Worm (Caenorhabditis elegans) whole organism, L3 larva: ENCODE results near the gene srh-233.
A peak's percentile ranks its signal among the peaks of the same experiment; 100 is the strongest.

Experiments
- ZK546.5 ChIP-seq: sonication (generic microtip); optimal IDR thresholded peaks from 2 replicates; lab custom pipeline; 2017; ENCODE audit warnings: missing biosample characterization, missing genetic modification characterization
- aly-2 ChIP-seq: fragments of 150-350 bp; optimal IDR thresholded peaks from 2 replicates; lab custom pipeline; 2014; ENCODE audit warnings: missing biosample characterization, missing genetic modification characterization
- ceh-16 ChIP-seq: sonication (generic microtip); optimal IDR thresholded peaks from 2 replicates; lab custom pipeline; 2017; ENCODE audit warnings: missing biosample characterization, missing genetic modification characterization
- ceh-28 ChIP-seq: fragments of 150-350 bp; optimal IDR thresholded peaks from 2 replicates; lab custom pipeline; 2014; ENCODE audit warnings: missing biosample characterization, missing genetic modification reagents, missing genetic modification characterization
- ceh-82 ChIP-seq: fragments of 150-350 bp; optimal IDR thresholded peaks from 2 replicates; lab custom pipeline; 2014; ENCODE audit warnings: missing biosample characterization, missing genetic modification characterization
- daf-12 ChIP-seq: fragments of 150-350 bp; optimal IDR thresholded peaks from 2 replicates; lab custom pipeline; 2014; ENCODE audit warnings: missing biosample characterization, missing genetic modification reagents, missing genetic modification characterization
- egl-27 ChIP-seq: sonication (generic microtip); optimal IDR thresholded peaks from 4 replicates; lab custom pipeline; 2017; ENCODE audit warnings: missing biosample characterization, missing genetic modification reagents, missing genetic modification characterization
- egl-5 ChIP-seq: fragments of 150-350 bp; optimal IDR thresholded peaks from 2 replicates; lab custom pipeline; 2017; ENCODE audit warnings: missing biosample characterization, missing genetic modification reagents, missing genetic modification characterization, inconsistent platforms
- elt-1 ChIP-seq: fragments of 150-350 bp; optimal IDR thresholded peaks from 2 replicates; lab custom pipeline; 2014; ENCODE audit warnings: missing biosample characterization, missing genetic modification characterization
- elt-2 ChIP-seq: sonication (generic microtip); optimal IDR thresholded peaks from 2 replicates; lab custom pipeline; 2016; ENCODE audit warnings: missing genetic modification reagents, mild to moderate bottlenecking, missing genetic modification characterization, missing compliant biosample characterization
- elt-3 ChIP-seq, 3 experiments: fragments of 150-350 bp in 1 of 3; sonication (generic microtip) in 2 of 3; optimal IDR thresholded peaks; 2 replicates in 2 of 3; 4 replicates in 1 of 3; lab custom pipeline; 2014 to 2017; ENCODE audit warnings: missing biosample characterization in 3 of 3, missing genetic modification characterization in 3 of 3
- eor-1 ChIP-seq, 2 experiments: fragments of 150-350 bp; optimal IDR thresholded peaks; 2 replicates each; lab custom pipeline; 2014 to 2018; ENCODE audit warnings: missing biosample characterization in 2 of 2, missing genetic modification characterization in 2 of 2
- fkh-10 ChIP-seq: sonication (generic microtip); optimal IDR thresholded peaks from 2 replicates; lab custom pipeline; 2017; ENCODE audit warnings: missing biosample characterization, missing genetic modification reagents, missing genetic modification characterization
- fkh-2 ChIP-seq: fragments of 150-350 bp; optimal IDR thresholded peaks from 2 replicates; lab custom pipeline; 2014; ENCODE audit warnings: missing biosample characterization, missing genetic modification reagents, missing genetic modification characterization
- fos-1 ChIP-seq: fragments of 150-350 bp; optimal IDR thresholded peaks from 2 replicates; lab custom pipeline; 2014; ENCODE audit warnings: missing biosample characterization, missing genetic modification characterization
- lin-15B ChIP-seq: fragments of 150-350 bp; optimal IDR thresholded peaks from 2 replicates; lab custom pipeline; 2014; ENCODE audit warnings: missing biosample characterization, missing genetic modification characterization
- lin-39 ChIP-seq: fragments of 150-350 bp; optimal IDR thresholded peaks from 2 replicates; lab custom pipeline; 2018; ENCODE audit warnings: missing biosample characterization, missing genetic modification reagents, missing genetic modification characterization
- lsy-12 ChIP-seq: sonication (generic microtip); optimal IDR thresholded peaks from 2 replicates; lab custom pipeline; 2016; ENCODE audit warnings: mild to moderate bottlenecking, missing genetic modification characterization, missing compliant biosample characterization
- mdl-1 ChIP-seq: fragments of 150-350 bp; optimal IDR thresholded peaks from 2 replicates; lab custom pipeline; 2014; ENCODE audit warnings: missing biosample characterization, missing genetic modification characterization
- mml-1 ChIP-seq: fragments of 150-350 bp; sonication (generic microtip); optimal IDR thresholded peaks from 3 replicates; lab custom pipeline; 2014; ENCODE audit warnings: missing biosample characterization, missing genetic modification characterization
- nfya-1 ChIP-seq: sonication (generic microtip); optimal IDR thresholded peaks from 2 replicates; lab custom pipeline; 2017; ENCODE audit warnings: missing genetic modification characterization, mild to moderate bottlenecking, missing compliant biosample characterization, antibody characterized with exemption, moderate library complexity; ENCODE audit not compliant: insufficient read depth
- nhr-11 ChIP-seq: fragments of 150-350 bp; optimal IDR thresholded peaks from 2 replicates; lab custom pipeline; 2014; ENCODE audit warnings: missing biosample characterization, missing genetic modification characterization
- nhr-12 ChIP-seq: fragments of 150-350 bp; optimal IDR thresholded peaks from 2 replicates; lab custom pipeline; 2014; ENCODE audit warnings: missing biosample characterization, missing genetic modification characterization
- nhr-23 ChIP-seq: fragments of 150-350 bp; optimal IDR thresholded peaks from 2 replicates; lab custom pipeline; 2014; ENCODE audit warnings: missing biosample characterization, missing genetic modification reagents, missing genetic modification characterization
- nhr-237 ChIP-seq: fragments of 150-350 bp; optimal IDR thresholded peaks from 2 replicates; lab custom pipeline; 2014; ENCODE audit warnings: missing biosample characterization, missing genetic modification characterization
- nhr-25 ChIP-seq: sonication (generic microtip); optimal IDR thresholded peaks from 2 replicates; lab custom pipeline; 2017; ENCODE audit warnings: missing biosample characterization, missing genetic modification characterization
- nhr-28 ChIP-seq: fragments of 150-350 bp; optimal IDR thresholded peaks from 2 replicates; lab custom pipeline; 2014; ENCODE audit warnings: missing biosample characterization, missing genetic modification characterization
- nhr-43 ChIP-seq: sonication (generic microtip); optimal IDR thresholded peaks from 2 replicates; lab custom pipeline; 2016; ENCODE audit warnings: mild to moderate bottlenecking, missing genetic modification characterization, missing compliant biosample characterization; ENCODE audit not compliant: poor library complexity, severe bottlenecking
- nhr-76 ChIP-seq: fragments of 150-350 bp; sonication (generic microtip); optimal IDR thresholded peaks from 5 replicates; lab custom pipeline; 2014; ENCODE audit warnings: missing biosample characterization, missing genetic modification characterization
- nhr-77 ChIP-seq: fragments of 150-350 bp; optimal IDR thresholded peaks from 2 replicates; lab custom pipeline; 2014; ENCODE audit warnings: missing biosample characterization, missing genetic modification characterization
- pha-4 ChIP-seq: fragments of 150-350 bp; optimal IDR thresholded peaks from 2 replicates; lab custom pipeline; 2014; ENCODE audit warnings: missing biosample characterization, missing genetic modification reagents, missing genetic modification characterization
- pqm-1 ChIP-seq: fragments of 150-350 bp; optimal IDR thresholded peaks from 2 replicates; lab custom pipeline; 2017; ENCODE audit warnings: missing biosample characterization, missing genetic modification characterization, inconsistent platforms
- skn-1 ChIP-seq: fragments of 150-350 bp; optimal IDR thresholded peaks from 2 replicates; lab custom pipeline; 2014; ENCODE audit warnings: missing biosample characterization, missing genetic modification characterization
- snpc-4 ChIP-seq: fragments of 150-350 bp; optimal IDR thresholded peaks from 2 replicates; lab custom pipeline; 2014; ENCODE audit warnings: missing biosample characterization, missing genetic modification characterization
- tbx-2 ChIP-seq: sonication (generic microtip); optimal IDR thresholded peaks from 2 replicates; lab custom pipeline; 2016; ENCODE audit warnings: mild to moderate bottlenecking, missing genetic modification characterization, missing compliant biosample characterization
- unc-39 ChIP-seq: sonication (generic microtip); optimal IDR thresholded peaks from 4 replicates; lab custom pipeline; 2017; ENCODE audit warnings: missing biosample characterization, missing genetic modification characterization
- unc-62 ChIP-seq: fragments of 150-350 bp; sonication (generic microtip); optimal IDR thresholded peaks from 4 replicates; lab custom pipeline; 2014; ENCODE audit warnings: missing biosample characterization, missing genetic modification reagents, missing genetic modification characterization
- ztf-11 ChIP-seq: fragments of 150-350 bp; optimal IDR thresholded peaks from 2 replicates; lab custom pipeline; 2014; ENCODE audit warnings: missing biosample characterization, missing genetic modification characterization

srh-233 gene

ce11 chrV:20049065-20049464 lies at the start of gene srh-233:
srh-233 (plus strand) TSS chrV:20049365.
- TF ChIP-seq ceh-16 (tag; lab: Kevin White, UChicago) (no peak), nhr-23 (no peak), ceh-82 (tag; lab: Kevin White, UChicago) (no peak), unc-39 (tag; lab: Kevin White, UChicago) (no peak)

ce11 chrV:19999789-20000188 lies 49.4 kb upstream of the srh-233 start:
- no peak for TF ChIP-seq unc-62
- TF ChIP-seq lsy-12: no peak
- no peak for TF ChIP-seq nhr-43 (tag; lab: Kevin White, UChicago)
- TF ChIP-seq ceh-28 (tag; lab: Kevin White, UChicago): no peak
- no peak for TF ChIP-seq ceh-16 (tag; lab: Kevin White, UChicago)
- TF ChIP-seq nhr-77 (tag; lab: Kevin White, UChicago): no peak
- TF ChIP-seq nhr-11 (tag; lab: Kevin White, UChicago): no peak
- TF ChIP-seq fos-1 (tag; lab: Kevin White, UChicago): no peak
- TF ChIP-seq mdl-1 (tag; lab: Kevin White, UChicago): no peak
- TF ChIP-seq ztf-11 (tag; lab: Kevin White, UChicago): no peak
- no peak for TF ChIP-seq nhr-12 (tag; lab: Kevin White, UChicago)
- no peak for TF ChIP-seq mml-1 (tag; lab: Kevin White, UChicago)
- no peak for TF ChIP-seq nhr-76 (tag; lab: Kevin White, UChicago)
- TF ChIP-seq lin-15B (tag; lab: Kevin White, UChicago): no peak
- TF ChIP-seq lin-39 (tag; lab: Kevin White, UChicago): no peak
- no peak for TF ChIP-seq fkh-2 (tag; lab: Kevin White, UChicago)
- no peak for TF ChIP-seq ZK546.5
- no peak for TF ChIP-seq snpc-4 (tag; lab: Kevin White, UChicago)

- TF ChIP-seq tbx-2 (tag; lab: Kevin White, UChicago) (no peak), aly-2 (tag; lab: Kevin White, UChicago) (no peak), skn-1 (tag; lab: Kevin White, UChicago) (no peak), elt-3 (tag; optimal IDR thresholded peaks at IDR 0.05; lab: Kevin White, UChicago) (no peak), nhr-28 (tag; lab: Kevin White, UChicago) (no peak)
Measured at ce11 chrV:20000639-20001038, 48.5 kb upstream of the srh-233 start.

ce11 chrV:20002194-20002593 lies 47.0 kb upstream of the srh-233 start:
- TF ChIP-seq egl-27 (tag; lab: Kevin White, UChicago) (no peak), ceh-28 (tag; lab: Kevin White, UChicago) (no peak), egl-5 (tag; lab: Kevin White, UChicago) (no peak), nhr-25 (tag; lab: Kevin White, UChicago) (no peak), eor-1 (tag; optimal IDR thresholded peaks at IDR 0.05; lab: Kevin White, UChicago) (no peak), ceh-16 (tag; lab: Kevin White, UChicago) (no peak), nhr-237 (no peak), lin-39 (tag; lab: Kevin White, UChicago) (no peak), fos-1 (tag; lab: Kevin White, UChicago) (no peak), daf-12 (tag; lab: Kevin White, UChicago) (no peak), nfya-1 (tag; lab: Kevin White, UChicago) (no peak), lsy-12 (no peak), unc-62 (no peak), elt-1 (tag; lab: Kevin White, UChicago) (no peak), ZK546.5 (no peak), ceh-82 (tag; lab: Kevin White, UChicago) (no peak), pqm-1 (no peak)

- TF ChIP-seq nfya-1 (tag; lab: Kevin White, UChicago) (no peak), snpc-4 (tag; lab: Kevin White, UChicago) (no peak), ztf-11 (tag; lab: Kevin White, UChicago) (no peak), eor-1 (tag; optimal IDR thresholded peaks at IDR 0.05; lab: Kevin White, UChicago) (no peak), egl-27 (tag; lab: Kevin White, UChicago) (no peak), elt-2 (peak; percentile 7), fkh-10 (GFP tag; lab: Kevin White, UChicago) (no peak), pha-4 (tag; lab: Kevin White, UChicago) (peak; percentile 12), nhr-76 (tag; lab: Kevin White, UChicago) (no peak)
Measured at ce11 chrV:20004385-20004784, 44.8 kb upstream of the srh-233 start, which contains the start of gene unc-51. unc-51 (minus strand) TSS chrV:20004485.
